Worm (Caenorhabditis elegans) whole organism, L4 larva: ENCODE data around the gene F08F8.6.

Experiments used
- Y105C5A.15 ChIP-seq: fragments of 200-800 bp; sonication (Bioruptor generic); IDR thresholded peaks from 2 replicates; pipeline ENCODE4 v1.3.6; 2022; ENCODE audit warnings: missing genetic modification characterization, missing compliant biosample characterization
- ceh-28 ChIP-seq: fragments of 150-350 bp; optimal IDR thresholded peaks from 2 replicates; lab custom pipeline; 2014; ENCODE audit warnings: missing biosample characterization, missing genetic modification reagents, missing genetic modification characterization
- fkh-10 ChIP-seq: fragments of 150-350 bp; optimal IDR thresholded peaks from 2 replicates; lab custom pipeline; 2014; ENCODE audit warnings: missing biosample characterization, missing genetic modification reagents, missing genetic modification characterization
- gei-8 ChIP-seq: fragments of 200-800 bp; sonication (Bioruptor generic); optimal IDR thresholded peaks from 2 replicates; lab custom pipeline; 2018; ENCODE audit warnings: mild to moderate bottlenecking, missing genetic modification characterization, missing compliant biosample characterization
- lin-39 ChIP-seq: fragments of 150-350 bp; optimal IDR thresholded peaks from 2 replicates; lab custom pipeline; 2014; ENCODE audit warnings: missing biosample characterization, missing genetic modification reagents, missing genetic modification characterization
- lir-3 ChIP-seq: sonication (generic microtip); optimal IDR thresholded peaks from 2 replicates; lab custom pipeline; 2016; ENCODE audit warnings: mild to moderate bottlenecking, missing genetic modification characterization, missing compliant biosample characterization
- lsy-2 ChIP-seq, 2 experiments: fragments of 150-350 bp in 1 of 2; sonication (generic microtip) in 1 of 2; optimal IDR thresholded peaks; 2 replicates each; lab custom pipeline; 2014 to 2017; ENCODE audit warnings: missing biosample characterization in 2 of 2, missing genetic modification characterization in 2 of 2
- skn-1 ChIP-seq: fragments of 150-350 bp; optimal IDR thresholded peaks from 2 replicates; lab custom pipeline; 2014; ENCODE audit warnings: missing biosample characterization, missing genetic modification characterization
- unc-39 ChIP-seq: sonication (generic microtip); optimal IDR thresholded peaks from 2 replicates; lab custom pipeline; 2017; ENCODE audit warnings: missing biosample characterization, missing genetic modification characterization
- zag-1 ChIP-seq: fragments of 150-350 bp; optimal IDR thresholded peaks from 2 replicates; lab custom pipeline; 2014; ENCODE audit warnings: missing biosample characterization, missing genetic modification characterization
- zfp-3 ChIP-seq: fragments of 200-800 bp; sonication (Bioruptor generic); conservative IDR thresholded peaks from 2 replicates; pipeline ENCODE4 v1.3.6; 2022; ENCODE audit warnings: missing genetic modification reagents, missing genetic modification characterization, missing compliant biosample characterization

DNA sequence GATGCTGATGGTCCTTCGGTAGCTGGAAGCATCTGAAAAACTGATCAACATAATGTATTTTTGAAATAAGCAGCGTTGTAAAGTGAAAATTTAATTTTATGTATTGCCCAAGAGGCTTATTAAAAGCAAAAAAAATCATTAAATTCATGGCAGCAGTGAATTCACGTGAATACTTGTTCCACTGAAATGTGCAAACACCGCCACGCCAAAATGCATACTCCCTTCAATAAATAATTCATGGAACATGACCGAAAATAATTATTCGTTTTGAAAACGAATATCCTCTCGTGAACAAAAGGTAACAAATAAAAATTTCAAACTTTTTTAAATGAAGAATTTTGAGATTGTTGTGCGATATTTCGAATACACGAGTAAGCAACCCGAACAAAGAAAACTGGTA, 13.9 kb downstream of the F08F8.6 start, which contains the start of gene F08F8.10:
- TF ChIP-seq unc-39 (tag; lab: Kevin White, UChicago) = no peak
- TF ChIP-seq skn-1 (tag; lab: Kevin White, UChicago) = no peak
- no peak for TF ChIP-seq gei-8 (GFP tag; lab: Kevin White, UChicago)
- no peak for TF ChIP-seq Y105C5A.15 (GFP tag; lab: Robert Waterston, UW)
- TF ChIP-seq fkh-10 (GFP tag; lab: Kevin White, UChicago) = no peak
- no peak for TF ChIP-seq lin-39 (tag; lab: Kevin White, UChicago)
- peak in 1 of 2 experiments; percentile 67 for TF ChIP-seq lsy-2 (tag; optimal IDR thresholded peaks at IDR 0.05; lab: Kevin White, UChicago)
- no peak for TF ChIP-seq lir-3 (tag; lab: Kevin White, UChicago)
- TF ChIP-seq ceh-28 (tag; lab: Kevin White, UChicago) = no peak
- TF ChIP-seq zfp-3 = no peak
- no peak for TF ChIP-seq zag-1
